Worm (Caenorhabditis elegans): ENCODE measurements around the gene set-13.

set-13 gene

DNA sequence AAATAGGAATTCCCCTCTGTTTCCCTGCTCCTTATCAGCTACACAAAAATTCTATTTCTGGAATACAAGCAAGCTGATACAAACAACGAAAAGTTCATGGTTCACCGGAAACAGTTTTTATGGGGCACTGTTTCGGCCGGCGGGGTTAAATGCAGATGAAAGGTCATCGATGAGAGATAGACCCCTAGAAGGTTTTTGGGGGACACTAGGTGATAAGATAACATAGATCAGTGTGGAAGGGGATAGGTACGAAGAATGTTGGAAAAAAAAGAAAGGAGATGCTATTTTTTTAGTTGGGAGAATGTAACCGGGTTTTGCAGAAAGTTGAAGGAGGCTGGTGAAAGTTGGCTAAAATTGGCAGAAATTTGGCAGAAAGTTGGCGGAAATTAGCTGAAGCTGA, 11.2 kb upstream of the set-13 start:
- TF ChIP-seq gmeb-1 (tag; optimal IDR thresholded peaks at IDR 0.05) = no peak
- no peak for TF ChIP-seq R02D3.7 (tag; optimal IDR thresholded peaks at IDR 0.05)
- no peak for TF ChIP-seq lin-11 (tag; optimal IDR thresholded peaks at IDR 0.05)
- no peak for TF ChIP-seq nhr-11 (tag; optimal IDR thresholded peaks at IDR 0.05)
- TF ChIP-seq sem-4 (tag; optimal IDR thresholded peaks at IDR 0.05) = no peak
- no peak for TF ChIP-seq nhr-21 (tag; optimal IDR thresholded peaks at IDR 0.05)
- no peak for TF ChIP-seq snpc-4 (tag; optimal IDR thresholded peaks at IDR 0.05)
- no peak for TF ChIP-seq nhr-25 (tag; optimal IDR thresholded peaks at IDR 0.05)
- no peak for TF ChIP-seq blmp-1 (tag; optimal IDR thresholded peaks at IDR 0.05; ENCODE audit: insufficient read depth)
- no peak for TF ChIP-seq unc-55 (GFP tag; optimal IDR thresholded peaks at IDR 0.05)
- no peak for TF ChIP-seq nhr-237 (tag; optimal IDR thresholded peaks at IDR 0.05)
- TF ChIP-seq unc-62 (GFP tag; optimal IDR thresholded peaks at IDR 0.05) = no peak
- TF ChIP-seq ztf-4 (tag; optimal IDR thresholded peaks at IDR 0.05) = no peak
- TF ChIP-seq elt-1 (tag; optimal IDR thresholded peaks at IDR 0.05) = no peak
- TF ChIP-seq ztf-11 (tag; optimal IDR thresholded peaks at IDR 0.05) = no peak
- no peak for TF ChIP-seq aly-2 (tag; optimal IDR thresholded peaks at IDR 0.05)
- TF ChIP-seq ZK546.5 (tag; optimal IDR thresholded peaks at IDR 0.05) = no peak
- TF ChIP-seq ztf-1 (GFP tag; conservative IDR thresholded peaks at IDR 0.05) = no peak
- no peak for TF ChIP-seq nhr-12 (tag; optimal IDR thresholded peaks at IDR 0.05)
- no peak for TF ChIP-seq fos-1 (tag; optimal IDR thresholded peaks at IDR 0.05)

DNA sequence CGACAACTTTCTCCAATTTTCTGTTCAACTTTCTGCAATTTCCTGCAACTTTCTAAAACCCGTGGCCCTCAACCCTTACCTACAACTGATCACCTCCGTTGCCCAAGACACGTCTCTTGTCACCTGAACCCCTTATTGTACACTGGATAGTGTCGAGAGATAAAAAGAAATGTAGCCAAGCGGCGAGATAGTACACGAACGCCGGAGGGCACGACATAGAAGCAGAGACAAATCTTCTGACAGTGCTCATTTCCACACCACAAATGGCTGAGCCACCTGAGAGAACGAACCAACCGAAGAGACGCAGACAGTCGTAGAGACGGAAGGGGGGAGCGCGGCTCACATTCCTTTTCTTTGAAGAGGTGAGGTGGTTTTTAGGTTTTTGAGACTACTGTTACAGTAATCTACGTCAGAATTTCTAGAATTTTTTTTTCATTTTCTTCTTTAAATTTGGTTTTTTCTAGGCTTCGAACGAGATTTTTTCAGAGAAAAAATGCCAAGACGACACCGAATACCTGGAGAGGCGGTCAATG, 9.0 kb upstream of the set-13 start, which contains the start of gene K12H6.12:
Gene K12H6.12, plus strand, starts transcription at position 483 of the 533 bp plus-strand sequence.
- TF ChIP-seq R02D3.7 (tag; optimal IDR thresholded peaks at IDR 0.05) = no peak
- TF ChIP-seq unc-39 (tag; optimal IDR thresholded peaks at IDR 0.05) = no peak
- no peak for TF ChIP-seq mbf-1 (tag; optimal IDR thresholded peaks at IDR 0.05)
- peak; percentile 0 for TF ChIP-seq F13H6.1 (tag; optimal IDR thresholded peaks at IDR 0.05)
- no peak for TF ChIP-seq nhr-11 (tag; optimal IDR thresholded peaks at IDR 0.05)
- TF ChIP-seq Y55F3AM.14 (GFP tag; optimal IDR thresholded peaks at IDR 0.05) = no peak

DNA sequence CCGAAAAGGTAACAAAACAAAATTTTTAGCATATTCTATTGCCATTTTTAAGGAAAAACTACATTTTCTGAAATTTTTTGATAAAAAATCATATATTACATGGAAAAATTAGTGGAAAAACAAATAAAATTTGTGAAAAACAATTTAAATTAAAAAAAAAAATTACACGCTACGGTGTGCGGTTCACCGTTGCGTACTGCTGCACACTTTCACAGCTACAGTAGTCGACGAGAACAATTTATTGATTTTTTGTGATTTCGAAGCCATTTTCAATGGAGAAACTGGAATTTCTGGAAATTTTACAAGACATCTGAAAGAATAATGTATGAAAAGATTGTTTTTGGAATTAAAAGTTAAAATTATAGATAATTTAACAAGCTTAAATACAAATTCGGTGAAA, 1.8 kb upstream of the set-13 start:
- TF ChIP-seq ztf-4 (tag; optimal IDR thresholded peaks at IDR 0.05) = no peak
- TF ChIP-seq nhr-77 (tag; optimal IDR thresholded peaks at IDR 0.05) = no peak
- no peak for TF ChIP-seq lin-13 (GFP tag; optimal IDR thresholded peaks at IDR 0.05)
- TF ChIP-seq ama-1 (optimal IDR thresholded peaks at IDR 0.05) = no peak
- no peak for TF ChIP-seq ceh-82 (tag; optimal IDR thresholded peaks at IDR 0.05)
- TF ChIP-seq aly-2 (tag; optimal IDR thresholded peaks at IDR 0.05) = no peak
- no peak for TF ChIP-seq nhr-11 (tag; optimal IDR thresholded peaks at IDR 0.05)

DNA sequence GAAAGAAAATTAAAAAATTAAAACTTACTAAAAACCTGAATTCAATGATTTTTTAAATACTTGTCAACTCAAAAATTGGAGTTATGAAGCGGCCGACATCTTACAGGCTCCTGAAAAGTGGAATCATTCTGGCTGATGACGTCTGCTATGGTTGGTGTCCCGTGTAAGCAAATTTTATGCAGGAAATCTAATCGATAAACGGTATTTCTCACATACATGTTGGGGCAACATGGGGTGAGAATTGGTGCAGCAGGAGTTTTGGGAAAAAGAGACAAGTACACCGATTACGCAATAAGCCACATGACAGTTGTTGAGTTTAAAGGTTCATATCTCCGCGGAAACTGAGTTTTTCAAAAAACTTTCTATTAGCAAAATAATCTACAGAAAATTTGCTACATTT, 1.3 kb upstream of the set-13 start, which contains the start of gene K12H6.2:
Gene K12H6.2, minus strand, starts transcription at position 101 of the 400 bp plus-strand sequence.
- TF ChIP-seq nhr-129 (tag; optimal IDR thresholded peaks at IDR 0.05) (no peak), mbf-1 (tag; optimal IDR thresholded peaks at IDR 0.05) (no peak), ztf-1 (GFP tag; conservative IDR thresholded peaks at IDR 0.05) (no peak), gmeb-1 (tag; optimal IDR thresholded peaks at IDR 0.05) (no peak), lin-11 (tag; optimal IDR thresholded peaks at IDR 0.05) (no peak), lsy-2 (tag; optimal IDR thresholded peaks at IDR 0.05) (no peak), egl-27 (tag; optimal IDR thresholded peaks at IDR 0.05) (no peak), alr-1 (tag; optimal IDR thresholded peaks at IDR 0.05) (no peak), R02D3.7 (tag; optimal IDR thresholded peaks at IDR 0.05) (no peak), skn-1 (tag; optimal IDR thresholded peaks at IDR 0.05) (no peak), nhr-10 (tag; optimal IDR thresholded peaks at IDR 0.05) (no peak), elt-1 (tag; optimal IDR thresholded peaks at IDR 0.05) (no peak), nhr-21 (tag; optimal IDR thresholded peaks at IDR 0.05) (no peak), mdl-1 (tag; optimal IDR thresholded peaks at IDR 0.05) (no peak), nhr-11 (tag; optimal IDR thresholded peaks at IDR 0.05) (no peak), ztf-11 (tag; optimal IDR thresholded peaks at IDR 0.05) (no peak), nhr-77 (tag; optimal IDR thresholded peaks at IDR 0.05) (no peak), nhr-25 (tag; optimal IDR thresholded peaks at IDR 0.05) (no peak), snpc-4 (tag; optimal IDR thresholded peaks at IDR 0.05) (no peak), dmd-4 (tag; optimal IDR thresholded peaks at IDR 0.05) (no peak)
